Worm (Caenorhabditis elegans) whole organism, L3 larva: ENCODE results near the gene frpr-5.

Experiments used
- R02D3.7 ChIP-seq: fragments of 150-350 bp; optimal IDR thresholded peaks from 2 replicates; lab custom pipeline; 2014; ENCODE audit warnings: missing biosample characterization, missing genetic modification characterization
- ZK546.5 ChIP-seq: sonication (generic microtip); optimal IDR thresholded peaks from 2 replicates; lab custom pipeline; 2017; ENCODE audit warnings: missing biosample characterization, missing genetic modification characterization
- ceh-28 ChIP-seq: fragments of 150-350 bp; optimal IDR thresholded peaks from 2 replicates; lab custom pipeline; 2014; ENCODE audit warnings: missing biosample characterization, missing genetic modification reagents, missing genetic modification characterization
- ceh-9 ChIP-seq: sonication (generic microtip); optimal IDR thresholded peaks from 2 replicates; lab custom pipeline; 2018; ENCODE audit warnings: missing biosample characterization, missing genetic modification characterization
- daf-12 ChIP-seq: fragments of 150-350 bp; optimal IDR thresholded peaks from 2 replicates; lab custom pipeline; 2014; ENCODE audit warnings: missing biosample characterization, missing genetic modification reagents, missing genetic modification characterization
- lsy-12 ChIP-seq: sonication (generic microtip); optimal IDR thresholded peaks from 2 replicates; lab custom pipeline; 2016; ENCODE audit warnings: mild to moderate bottlenecking, missing genetic modification characterization, missing compliant biosample characterization
- nhr-237 ChIP-seq: fragments of 150-350 bp; optimal IDR thresholded peaks from 2 replicates; lab custom pipeline; 2014; ENCODE audit warnings: missing biosample characterization, missing genetic modification characterization
- nhr-28 ChIP-seq: fragments of 150-350 bp; optimal IDR thresholded peaks from 2 replicates; lab custom pipeline; 2014; ENCODE audit warnings: missing biosample characterization, missing genetic modification characterization
- nhr-77 ChIP-seq: fragments of 150-350 bp; optimal IDR thresholded peaks from 2 replicates; lab custom pipeline; 2014; ENCODE audit warnings: missing biosample characterization, missing genetic modification characterization
- pha-4 ChIP-seq: fragments of 150-350 bp; optimal IDR thresholded peaks from 2 replicates; lab custom pipeline; 2014; ENCODE audit warnings: missing biosample characterization, missing genetic modification reagents, missing genetic modification characterization
- sea-2 ChIP-seq: fragments of 150-350 bp; sonication (generic microtip); optimal IDR thresholded peaks from 4 replicates; lab custom pipeline; 2014; ENCODE audit warnings: missing biosample characterization, missing genetic modification reagents, missing genetic modification characterization
- skn-1 ChIP-seq: fragments of 150-350 bp; optimal IDR thresholded peaks from 2 replicates; lab custom pipeline; 2014; ENCODE audit warnings: missing biosample characterization, missing genetic modification characterization
- unc-39 ChIP-seq: sonication (generic microtip); optimal IDR thresholded peaks from 4 replicates; lab custom pipeline; 2017; ENCODE audit warnings: missing biosample characterization, missing genetic modification characterization
- ztf-4 ChIP-seq: fragments of 150-350 bp; optimal IDR thresholded peaks from 2 replicates; lab custom pipeline; 2014; ENCODE audit warnings: missing biosample characterization, missing genetic modification characterization

DNA sequence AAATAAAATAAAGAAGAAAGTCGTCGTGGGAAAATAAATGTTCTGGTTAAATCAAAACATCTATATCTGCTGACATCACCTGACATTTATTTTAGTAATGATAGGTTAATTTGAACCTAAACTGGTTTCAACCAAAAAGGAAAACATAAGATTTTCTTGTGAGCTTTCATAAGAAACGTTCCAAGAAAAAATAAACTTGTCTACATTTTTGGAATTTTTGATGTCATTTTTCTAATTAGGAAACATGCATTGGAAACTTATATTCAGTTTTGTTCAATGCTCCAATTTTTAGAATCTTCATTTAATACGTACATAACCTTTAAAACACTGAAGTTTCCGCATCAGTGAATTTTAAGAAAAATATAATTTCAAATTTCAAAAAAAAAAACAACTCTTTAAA lies 50.2 kb downstream of the frpr-5 start:
- TF ChIP-seq nhr-237 (tag; lab: Kevin White, UChicago) = no peak
- TF ChIP-seq pha-4 (tag; lab: Kevin White, UChicago) = no peak
- no peak for TF ChIP-seq unc-39 (tag; lab: Kevin White, UChicago)
- no peak for TF ChIP-seq ztf-4
- no peak for TF ChIP-seq R02D3.7 (tag; lab: Kevin White, UChicago)
- TF ChIP-seq nhr-77 (tag; lab: Kevin White, UChicago) = no peak
- TF ChIP-seq daf-12 (tag; lab: Kevin White, UChicago) = no peak
- no peak for TF ChIP-seq nhr-28 (tag; lab: Kevin White, UChicago)
- no peak for TF ChIP-seq lsy-12 (tag; lab: Kevin White, UChicago)
- TF ChIP-seq sea-2 (GFP tag; lab: Kevin White, UChicago) = no peak
- no peak for TF ChIP-seq ceh-9 (tag; lab: Kevin White, UChicago)
- TF ChIP-seq ceh-28 = no peak
- no peak for TF ChIP-seq skn-1 (tag; lab: Kevin White, UChicago)
- no peak for TF ChIP-seq ZK546.5 (tag; lab: Kevin White, UChicago)
